Worm (Caenorhabditis elegans): ENCODE measurements around the gene ifb-2.

DNA sequence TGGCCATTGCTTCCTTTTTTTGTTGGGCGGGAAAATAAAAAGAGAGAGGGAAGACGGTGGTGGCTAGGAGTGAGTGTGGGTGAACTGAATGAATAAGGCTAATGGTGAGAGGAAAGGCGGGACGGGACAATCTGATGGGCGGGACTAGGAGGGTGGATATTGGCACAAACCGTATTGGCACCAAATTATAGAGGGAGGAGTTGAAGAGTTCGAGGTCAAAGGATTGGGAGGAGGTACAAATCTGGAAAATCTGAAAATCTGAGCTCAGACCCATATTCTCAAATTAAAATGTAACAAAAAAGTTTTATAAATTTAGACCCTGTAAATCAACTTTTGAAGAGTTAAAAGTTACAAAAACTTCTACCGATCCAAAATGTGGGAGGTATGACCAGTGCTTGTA is 11.2 kb upstream of the ifb-2 start, which contains the start of gene hlh-14:
- no peak for TF ChIP-seq ama-1 (optimal IDR thresholded peaks at IDR 0.05)
- TF ChIP-seq elt-2 (tag; optimal IDR thresholded peaks at IDR 0.05) = no peak
- no peak for TF ChIP-seq nhr-76 (tag; optimal IDR thresholded peaks at IDR 0.05)
- TF ChIP-seq nhr-12 (tag; optimal IDR thresholded peaks at IDR 0.05) = no peak
- TF ChIP-seq aha-1 (tag; optimal IDR thresholded peaks at IDR 0.05) = no peak
- no peak for TF ChIP-seq efl-1 (optimal IDR thresholded peaks at IDR 0.05)
- peak in 1 of 2 experiments; percentile 17 for TF ChIP-seq efl-1 (GFP tag; optimal IDR thresholded peaks at IDR 0.05 in 1 of 2)
- no peak for TF ChIP-seq C16A3.4 (tag; optimal IDR thresholded peaks at IDR 0.05)
- no peak for TF ChIP-seq egl-13 (tag; optimal IDR thresholded peaks at IDR 0.05)
- no peak for TF ChIP-seq lsy-2 (tag; optimal IDR thresholded peaks at IDR 0.05)
- no peak for TF ChIP-seq lin-39 (tag; optimal IDR thresholded peaks at IDR 0.05)

Measured in whole organism, L1 larva.